Worm (Caenorhabditis elegans): ENCODE measurements around the gene kbp-3.

ce11 chrII:14404741-14405488, 15.0 kb upstream of the kbp-3 start:
- no peak for TF ChIP-seq unc-130 (GFP tag; optimal IDR thresholded peaks at IDR 0.05)
- no peak for TF ChIP-seq tra-1 (GFP tag; IDR thresholded peaks at IDR 0.05)
- peak; percentile 64 for TF ChIP-seq dpl-1 (GFP tag; optimal IDR thresholded peaks at IDR 0.05)
- TF ChIP-seq unc-39 (tag; optimal IDR thresholded peaks at IDR 0.05) = no peak
- no peak for TF ChIP-seq sdz-12 (GFP tag; optimal IDR thresholded peaks at IDR 0.05)
- no peak for TF ChIP-seq aly-2 (tag; optimal IDR thresholded peaks at IDR 0.05)
- TF ChIP-seq ceh-82 (tag; optimal IDR thresholded peaks at IDR 0.05) = no peak
- TF ChIP-seq R02D3.7 (tag; optimal IDR thresholded peaks at IDR 0.05) = no peak
- no peak for TF ChIP-seq ama-1 (optimal IDR thresholded peaks at IDR 0.05)
- peak; percentile 89 for TF ChIP-seq hlh-30 (tag; optimal IDR thresholded peaks at IDR 0.05; ENCODE audit: insufficient read depth)

Data from whole organism, L4 larva.